Fruit fly (Drosophila melanogaster) whole organism: ENCODE data around the gene Ist1.

Experiments used
- CG8478 ChIP-seq: fragments of >200 bp; optimal IDR thresholded peaks from 2 replicates; lab custom pipeline; 2018; ENCODE audit warnings: inconsistent platforms
- Dll ChIP-seq: fragments of >200 bp; optimal IDR thresholded peaks from 2 replicates; lab custom pipeline; 2017
- EcR ChIP-seq, 2 experiments: fragments of >200 bp; optimal IDR thresholded peaks; 2 replicates each; lab custom pipeline; 2017; ENCODE audit warnings: missing biosample characterization in 2 of 2, missing genetic modification characterization in 2 of 2, missing genetic modification reagents in 2 of 2
- pan ChIP-seq: fragments of >200 bp; optimal IDR thresholded peaks from 2 replicates; lab custom pipeline; 2017
- psq ChIP-seq: fragments of >200 bp; optimal IDR thresholded peaks from 2 replicates; lab custom pipeline; 2017
- usp ChIP-seq: fragments of >200 bp; optimal IDR thresholded peaks from 2 replicates; lab custom pipeline; 2017; ENCODE audit warnings: missing biosample characterization, missing genetic modification characterization, mixed read lengths

The Ist1 gene

DNA sequence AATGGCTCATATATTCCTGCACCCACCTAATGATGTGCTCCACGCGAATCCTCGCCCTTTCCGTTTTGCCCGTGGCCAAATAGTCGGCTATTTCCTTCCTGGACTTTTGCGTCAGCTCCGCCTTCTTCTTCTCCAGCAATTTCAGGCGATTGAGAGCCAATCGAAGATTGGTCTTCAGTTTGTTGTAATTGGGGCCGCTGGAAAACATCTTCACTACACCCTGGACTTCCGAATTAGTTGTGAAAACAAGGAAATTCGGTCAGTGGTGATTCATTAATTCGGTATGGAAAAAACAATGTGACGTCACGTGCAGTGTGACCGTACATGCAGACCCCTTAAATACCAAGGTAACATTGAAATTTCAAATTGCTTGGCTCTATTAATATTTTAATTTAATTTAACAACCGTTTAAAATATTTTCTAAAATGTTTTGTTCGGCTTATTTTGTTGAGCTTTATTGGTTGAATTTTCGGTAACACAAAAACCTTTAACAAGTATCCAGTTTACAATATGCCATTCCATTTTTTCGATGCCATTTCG lies at the start of gene Ist1:
Ist1 (minus strand) TSS at position 301 of the 540 bp plus-strand sequence.
- TF ChIP-seq pan (lab: Kevin White, UChicago) (no peak), Dll (no peak), EcR (GFP tag; optimal IDR thresholded peaks at IDR 0.05; lab: Kevin White, UChicago) (no peak), usp (no peak), CG8478 (lab: Kevin White, UChicago) (no peak), psq (lab: Kevin White, UChicago) (no peak)

DNA sequence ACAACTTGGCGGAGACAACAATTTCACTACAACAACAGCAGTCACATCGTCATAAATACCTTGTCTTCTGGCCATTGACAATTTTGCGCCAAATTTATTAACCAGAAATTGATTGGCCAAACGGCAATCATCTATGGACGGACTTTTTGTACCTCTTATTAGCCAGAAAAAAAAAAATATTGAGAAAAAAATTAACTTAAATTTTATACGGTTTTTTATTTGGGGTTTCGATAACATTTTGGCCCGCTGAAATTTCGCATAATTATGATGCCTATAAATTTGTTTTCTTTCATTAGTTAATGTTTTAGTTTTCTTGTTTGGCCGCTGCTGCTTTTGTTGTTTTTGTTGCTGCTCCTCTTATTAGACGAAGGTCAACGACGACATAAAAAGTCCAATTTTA lies 47.8 kb upstream of the Ist1 start:
- TF ChIP-seq pan (lab: Kevin White, UChicago) = no peak
- TF ChIP-seq usp = no peak
- no peak for TF ChIP-seq Dll
- no peak for TF ChIP-seq EcR (GFP tag; optimal IDR thresholded peaks at IDR 0.05; lab: Kevin White, UChicago)
- no peak for TF ChIP-seq CG8478 (lab: Kevin White, UChicago)
- no peak for TF ChIP-seq psq (lab: Kevin White, UChicago)

DNA sequence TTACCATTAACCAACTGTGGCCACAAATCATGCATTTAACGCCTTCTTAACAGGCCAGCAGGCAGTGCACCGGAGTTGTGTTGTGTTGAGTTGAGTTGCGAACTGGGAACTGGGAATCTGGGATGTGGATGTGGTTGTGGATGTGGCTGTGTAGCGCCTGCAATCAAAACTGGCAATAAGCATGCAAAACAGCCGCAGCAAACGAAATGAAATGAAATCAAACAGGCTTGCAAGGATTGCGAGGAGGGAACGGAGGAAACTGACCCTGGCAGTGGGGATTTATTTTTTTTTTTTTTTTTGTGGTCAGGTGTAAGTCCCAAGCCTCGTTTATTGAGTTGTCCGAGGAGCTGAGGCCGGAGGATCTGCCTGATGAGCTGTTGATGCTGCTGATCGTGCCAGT lies 46.2 kb upstream of the Ist1 start:
- no peak for TF ChIP-seq CG8478 (lab: Kevin White, UChicago)

DNA sequence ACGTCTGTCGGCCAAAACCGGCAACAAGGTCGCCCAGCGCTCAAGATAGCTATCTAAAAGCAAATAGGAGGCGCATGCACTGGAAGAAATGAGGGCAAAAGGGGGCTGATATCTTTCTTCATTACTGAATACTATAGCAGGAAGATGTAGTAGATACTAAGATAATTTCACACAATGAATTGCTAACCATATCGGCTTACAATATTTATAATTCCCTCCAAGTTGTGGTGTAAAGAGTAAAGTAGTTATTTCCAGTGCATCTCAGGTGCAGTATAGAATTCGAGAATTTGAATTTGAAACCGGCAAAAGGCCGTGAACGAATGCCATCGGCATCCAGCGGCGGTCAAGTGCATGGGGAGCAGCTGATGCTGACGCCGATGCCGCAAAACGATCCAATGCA lies 43.3 kb upstream of the Ist1 start:
- no peak for TF ChIP-seq pan (lab: Kevin White, UChicago)
- no peak for TF ChIP-seq psq (lab: Kevin White, UChicago)
- TF ChIP-seq EcR (GFP tag; optimal IDR thresholded peaks at IDR 0.05; lab: Kevin White, UChicago) = no peak
- TF ChIP-seq Dll = no peak
- no peak for TF ChIP-seq usp
- TF ChIP-seq CG8478 (lab: Kevin White, UChicago) = no peak

DNA sequence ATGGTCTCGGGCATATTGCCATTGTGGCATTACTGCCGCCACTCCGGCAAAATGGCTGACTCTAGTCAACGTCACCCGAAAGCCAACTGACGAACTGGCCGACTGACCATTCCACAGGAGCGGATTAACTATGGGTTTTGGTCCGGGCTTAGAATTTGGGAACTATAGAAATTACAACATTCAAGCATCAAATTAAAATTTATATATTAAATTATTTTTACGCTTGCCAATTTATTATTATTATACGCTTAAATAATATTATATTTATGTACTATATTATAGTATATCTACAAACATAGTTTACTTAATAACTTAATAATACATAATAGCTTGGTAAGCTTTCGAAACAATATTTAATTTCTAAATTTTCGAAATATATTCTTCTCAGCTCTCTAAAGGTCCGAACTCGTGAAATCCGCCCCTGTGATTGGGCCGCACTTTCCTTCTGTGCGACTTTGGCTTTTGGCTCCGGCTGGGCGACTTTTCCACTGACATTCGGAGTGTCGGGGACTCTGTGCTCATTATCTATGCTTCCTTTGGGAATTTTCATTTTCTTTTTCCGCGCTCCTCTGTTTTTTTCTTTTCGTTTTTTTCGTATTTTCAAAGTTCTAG lies 41.2 kb upstream of the Ist1 start:
- TF ChIP-seq EcR (GFP tag; optimal IDR thresholded peaks at IDR 0.05; lab: Kevin White, UChicago) (no peak), Dll (no peak), CG8478 (lab: Kevin White, UChicago) (no peak), pan (lab: Kevin White, UChicago) (no peak), psq (lab: Kevin White, UChicago) (no peak), usp (no peak)

DNA sequence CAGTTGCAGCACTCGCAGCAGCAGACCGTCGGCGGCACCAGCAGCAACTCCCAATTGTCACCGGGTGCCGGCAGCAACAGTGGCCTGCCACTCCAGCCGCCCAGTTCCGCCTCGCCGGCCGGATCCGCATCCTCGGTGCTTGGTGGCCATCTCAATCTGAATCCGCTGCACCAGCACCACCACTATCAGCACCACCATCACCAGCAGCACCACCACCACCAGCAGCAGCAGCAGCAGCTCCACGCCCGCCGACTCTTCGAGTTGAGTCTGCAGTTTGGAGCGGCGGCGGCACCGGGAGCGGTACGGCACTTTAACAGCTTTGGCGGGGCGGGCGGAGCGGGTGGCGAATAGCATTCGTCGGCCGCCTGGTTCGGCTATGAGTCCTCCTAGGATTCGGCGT lies 36.3 kb upstream of the Ist1 start:
- TF ChIP-seq usp (no peak), Dll (no peak), pan (lab: Kevin White, UChicago) (no peak), CG8478 (lab: Kevin White, UChicago) (no peak), psq (lab: Kevin White, UChicago) (no peak), EcR (GFP tag; optimal IDR thresholded peaks at IDR 0.05; lab: Kevin White, UChicago) (no peak)

DNA sequence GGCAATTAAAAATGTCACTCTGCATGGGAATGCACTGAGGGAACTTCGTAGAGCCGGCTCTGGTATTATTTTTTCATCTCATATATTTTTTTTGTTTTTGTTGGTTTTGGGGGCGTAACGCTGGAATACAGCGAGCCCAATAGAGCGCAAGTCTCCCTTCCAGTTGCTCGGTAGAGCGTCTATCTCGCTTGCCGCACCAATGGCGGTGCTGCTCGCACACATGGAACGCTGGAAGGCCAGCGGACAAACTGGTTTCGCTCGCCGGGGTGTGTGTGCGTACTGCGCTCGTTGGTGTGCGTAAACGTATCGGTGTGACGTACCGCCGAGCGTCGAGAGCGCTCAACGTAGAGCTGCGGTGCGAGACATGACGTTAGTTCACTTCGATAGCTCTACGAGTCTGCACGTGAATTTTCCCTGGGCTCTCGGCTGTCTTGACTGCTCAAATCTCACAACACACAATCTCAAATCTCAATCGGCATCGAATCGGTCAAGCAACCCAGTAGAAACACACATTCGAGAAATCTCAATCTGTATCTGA lies 33.6 kb upstream of the Ist1 start, which contains the start of gene vvl:
vvl (plus strand) TSS at position 371 of the 538 bp plus-strand sequence.
- TF ChIP-seq pan (lab: Kevin White, UChicago) (no peak), CG8478 (lab: Kevin White, UChicago) (peak; percentile 45)

DNA sequence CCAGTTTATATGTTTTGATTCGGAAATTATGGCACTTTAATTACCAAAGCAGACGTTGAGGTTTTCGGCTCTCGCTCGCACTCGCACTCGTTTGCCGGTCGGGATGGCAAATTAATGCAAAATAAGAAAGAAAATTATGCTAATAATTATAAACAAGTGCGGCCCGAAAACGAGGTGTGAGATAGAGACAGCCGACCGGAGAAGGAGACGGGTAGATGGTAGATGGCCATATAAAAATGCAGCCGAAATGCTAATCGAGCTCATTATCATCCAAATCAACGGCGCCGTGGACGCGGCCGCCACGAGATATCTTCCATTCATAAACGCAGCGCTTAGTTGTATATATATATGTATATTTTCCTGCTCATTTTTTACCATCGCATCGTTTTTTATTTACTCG lies 31.2 kb upstream of the Ist1 start:
- TF ChIP-seq EcR (GFP tag; optimal IDR thresholded peaks at IDR 0.05; lab: Kevin White, UChicago) (no peak), usp (no peak), CG8478 (lab: Kevin White, UChicago) (no peak), pan (lab: Kevin White, UChicago) (no peak), psq (lab: Kevin White, UChicago) (no peak), Dll (no peak)

DNA sequence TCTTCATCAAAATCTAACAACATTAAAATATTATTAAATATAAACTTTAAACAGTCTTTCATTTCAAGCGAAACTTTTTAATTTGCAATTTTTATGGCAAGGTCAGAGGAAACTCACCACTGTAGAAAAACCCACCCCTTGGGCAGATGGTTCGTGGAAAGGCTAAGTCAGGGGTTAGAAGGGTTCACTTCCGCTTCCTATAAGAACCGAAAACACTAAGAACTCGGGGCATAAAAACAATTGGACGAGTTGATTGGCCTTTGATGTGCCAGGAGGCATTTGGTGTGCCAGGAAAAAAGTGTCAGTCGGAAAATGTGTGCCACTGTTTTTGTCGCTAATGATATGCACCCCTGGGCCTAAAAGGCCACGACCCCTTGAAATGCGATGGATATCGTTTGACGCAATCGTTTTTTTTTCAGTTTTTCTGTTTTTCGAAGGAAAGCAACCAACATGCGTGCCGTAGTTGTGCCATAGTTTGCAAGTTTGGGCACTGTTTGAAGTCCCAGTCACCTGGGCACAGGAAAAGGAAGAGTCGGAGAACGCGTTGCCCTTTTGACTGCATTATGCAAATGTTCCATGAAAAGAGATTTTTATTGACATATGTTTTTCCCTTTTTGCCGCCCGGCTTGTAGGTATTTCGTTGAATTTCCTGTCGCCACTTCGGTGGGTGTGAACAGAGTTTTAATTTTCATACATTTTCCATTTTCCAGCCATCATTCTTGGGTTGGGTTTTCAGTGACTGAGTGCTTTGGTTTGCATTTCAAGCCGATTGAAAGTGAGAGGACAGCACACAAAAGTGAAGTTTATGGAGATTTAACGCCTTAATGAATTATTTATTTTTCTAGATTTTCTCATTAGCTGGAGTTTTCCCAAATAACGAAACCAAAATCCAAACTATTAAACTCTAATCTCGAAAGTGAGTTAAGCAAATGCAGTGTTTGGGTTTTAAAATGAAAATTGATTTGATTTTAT lies 28.6 kb upstream of the Ist1 start:
- TF ChIP-seq EcR (GFP tag; optimal IDR thresholded peaks at IDR 0.05; lab: Kevin White, UChicago) (no peak), Dll (no peak), psq (lab: Kevin White, UChicago) (no peak), CG8478 (lab: Kevin White, UChicago) (no peak), pan (lab: Kevin White, UChicago) (no peak), usp (no peak)

DNA sequence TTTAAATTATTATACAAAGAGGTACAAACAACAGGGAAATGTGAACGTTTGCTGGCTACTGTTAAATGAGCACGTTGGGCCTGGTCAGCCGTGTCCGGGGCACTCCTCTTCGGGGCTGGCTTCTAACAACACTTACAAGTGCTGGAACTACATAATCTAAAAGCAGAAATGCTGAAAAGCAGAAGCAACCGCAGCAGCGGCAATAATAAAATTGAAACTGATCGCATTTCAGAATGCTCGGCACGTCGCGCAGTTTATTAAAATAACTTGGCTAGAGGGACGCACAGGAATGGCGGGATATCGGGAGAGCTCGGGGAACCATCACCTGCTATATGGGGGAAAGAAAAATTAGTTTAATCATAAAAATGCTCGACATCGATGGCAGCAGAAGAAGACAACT lies 27.1 kb upstream of the Ist1 start:
- TF ChIP-seq usp (no peak), CG8478 (lab: Kevin White, UChicago) (no peak), Dll (no peak), EcR (GFP tag; optimal IDR thresholded peaks at IDR 0.05; lab: Kevin White, UChicago) (no peak), psq (lab: Kevin White, UChicago) (no peak), pan (lab: Kevin White, UChicago) (no peak)

DNA sequence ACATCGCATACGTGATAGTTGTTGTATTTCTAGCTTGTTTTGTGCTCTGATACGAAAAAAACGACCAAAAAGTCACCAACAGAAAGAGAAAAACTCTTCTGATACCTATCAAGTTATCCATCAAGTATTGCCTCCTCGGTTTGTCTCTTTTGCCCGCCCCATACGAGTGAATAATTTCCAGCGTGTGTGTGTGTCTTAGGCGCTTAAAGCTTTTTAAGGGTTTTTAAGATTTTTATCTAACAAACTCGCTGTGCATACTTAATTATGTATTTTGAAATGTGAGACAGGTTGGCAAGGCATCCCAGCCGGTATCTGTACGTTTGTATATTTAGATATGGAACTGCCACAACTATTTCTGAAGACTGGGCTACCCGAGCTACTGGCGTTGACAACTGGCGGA lies 23.1 kb upstream of the Ist1 start:
- no peak for TF ChIP-seq psq (lab: Kevin White, UChicago)
- TF ChIP-seq pan (lab: Kevin White, UChicago) = no peak
- no peak for TF ChIP-seq usp
- no peak for TF ChIP-seq EcR (GFP tag; optimal IDR thresholded peaks at IDR 0.05; lab: Kevin White, UChicago)
- TF ChIP-seq CG8478 (lab: Kevin White, UChicago) = no peak
- TF ChIP-seq Dll = no peak

DNA sequence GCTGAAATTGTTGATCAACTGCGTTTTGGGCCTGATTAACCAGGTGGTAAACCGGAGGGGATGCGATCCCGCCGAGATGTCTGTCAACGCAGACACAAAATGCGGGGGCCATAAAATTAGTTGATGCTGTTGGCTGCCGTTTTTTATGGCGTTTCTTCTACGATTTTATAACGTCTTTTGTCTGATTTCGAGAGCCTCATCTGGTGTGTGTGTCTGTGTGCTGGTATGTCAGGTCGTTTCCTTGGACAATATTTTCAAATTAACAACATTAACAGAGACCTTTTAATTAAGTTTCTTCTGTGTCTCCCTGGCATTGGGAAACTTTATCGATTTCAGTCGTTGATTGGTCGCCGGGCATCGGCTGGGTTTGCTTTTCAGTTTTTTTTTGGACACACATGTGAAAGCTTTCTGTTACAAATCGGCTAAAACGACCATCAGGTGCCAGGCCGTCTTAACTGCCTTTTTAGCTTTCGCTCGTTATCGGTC lies 22.6 kb upstream of the Ist1 start:
- TF ChIP-seq EcR (GFP tag; optimal IDR thresholded peaks at IDR 0.05; lab: Kevin White, UChicago) (no peak), usp (no peak), pan (lab: Kevin White, UChicago) (no peak), Dll (no peak), CG8478 (lab: Kevin White, UChicago) (no peak), psq (lab: Kevin White, UChicago) (no peak)
